Fruit fly (Drosophila melanogaster) whole organism, embryonic: ENCODE measurements around the gene Cpr23B.

Source experiments
- Atf3 ChIP-seq: fragments of 200-800 bp; sonication (Bioruptor generic); optimal IDR thresholded peaks from 3 replicates; lab custom pipeline; 2016; ENCODE audit warnings: missing biosample characterization, missing genetic modification characterization
- B-H2 ChIP-seq: fragments of 200-800 bp; sonication (Bioruptor generic); optimal IDR thresholded peaks from 2 replicates; lab custom pipeline; 2018; ENCODE audit warnings: missing biosample characterization, mild to moderate bottlenecking, missing genetic modification characterization
- Bdp1 ChIP-seq: fragments of 200-800 bp; sonication (Bioruptor generic); optimal IDR thresholded peaks from 3 replicates; lab custom pipeline; 2016; ENCODE audit warnings: missing biosample characterization, missing genetic modification characterization
- CG10267 ChIP-seq: fragments of 200-800 bp; sonication (Bioruptor generic); optimal IDR thresholded peaks from 2 replicates; lab custom pipeline; 2018; ENCODE audit warnings: missing biosample characterization, mild to moderate bottlenecking, missing genetic modification characterization, moderate library complexity
- CG10321 ChIP-seq: fragments of 200-800 bp; sonication (Bioruptor generic); IDR thresholded peaks from 2 replicates; pipeline ENCODE4 v1.3.6; 2022; ENCODE audit warnings: missing biosample characterization, missing genetic modification characterization
- CG10565 ChIP-seq: fragments of 200-800 bp; sonication (Bioruptor generic); optimal IDR thresholded peaks from 3 replicates; lab custom pipeline; 2016; ENCODE audit warnings: missing biosample characterization, mild to moderate bottlenecking, missing genetic modification characterization
- CG11247 ChIP-seq: fragments of 200-800 bp; sonication (Bioruptor generic); IDR thresholded peaks from 2 replicates; pipeline ENCODE4 v1.3.6; 2022; ENCODE audit warnings: missing biosample characterization, missing genetic modification characterization
- CG11398 ChIP-seq: fragments of 200-800 bp; sonication (Bioruptor generic); optimal IDR thresholded peaks from 2 replicates; lab custom pipeline; 2016; ENCODE audit warnings: missing biosample characterization, missing genetic modification characterization
- CG12769 ChIP-seq: fragments of 200-800 bp; sonication (Bioruptor generic); optimal IDR thresholded peaks from 2 replicates; lab custom pipeline; 2019; ENCODE audit warnings: missing biosample characterization, mild to moderate bottlenecking, missing genetic modification characterization, moderate library complexity
- CG13123 ChIP-seq: fragments of 200-800 bp; sonication (Bioruptor generic); optimal IDR thresholded peaks from 2 replicates; lab custom pipeline; 2016; ENCODE audit warnings: missing biosample characterization, missing genetic modification characterization
- CG17802 ChIP-seq: fragments of 200-800 bp; sonication (Bioruptor generic); optimal IDR thresholded peaks from 2 replicates; lab custom pipeline; 2018; ENCODE audit warnings: missing biosample characterization, mild to moderate bottlenecking, missing genetic modification characterization, moderate library complexity
- CG2120 ChIP-seq: fragments of 200-800 bp; sonication (Bioruptor generic); optimal IDR thresholded peaks from 3 replicates; lab custom pipeline; 2016; ENCODE audit warnings: missing biosample characterization, missing genetic modification characterization
- CG2199 ChIP-seq: fragments of 200-800 bp; sonication (Bioruptor generic); IDR thresholded peaks from 3 replicates; pipeline ENCODE4 v1.3.6; 2022; ENCODE audit warnings: missing biosample characterization, missing genetic modification characterization
- CG30020 ChIP-seq: fragments of 200-800 bp; optimal IDR thresholded peaks from 2 replicates; lab custom pipeline; 2019; ENCODE audit warnings: missing biosample characterization, mild to moderate bottlenecking, missing genetic modification characterization, moderate library complexity
- CG30403 ChIP-seq: fragments of 200-800 bp; sonication (Bioruptor generic); optimal IDR thresholded peaks from 3 replicates; lab custom pipeline; 2016; ENCODE audit warnings: missing biosample characterization, missing genetic modification characterization
- CG31441 ChIP-seq: fragments of 200-800 bp; sonication (Bioruptor generic); IDR thresholded peaks from 2 replicates; pipeline ENCODE4 v1.3.6; 2022; ENCODE audit warnings: missing biosample characterization, missing genetic modification characterization
- CG34376 ChIP-seq: fragments of 200-800 bp; sonication (Bioruptor generic); optimal IDR thresholded peaks from 2 replicates; lab custom pipeline; 2018; ENCODE audit warnings: missing biosample characterization, mild to moderate bottlenecking, missing genetic modification characterization
- CHES-1-like ChIP-seq: fragments of 200-800 bp; sonication (Bioruptor generic); optimal IDR thresholded peaks from 2 replicates; lab custom pipeline; 2016; ENCODE audit warnings: missing biosample characterization, missing genetic modification characterization
- D19B ChIP-seq: fragments of 200-800 bp; sonication (Bioruptor generic); optimal IDR thresholded peaks from 2 replicates; lab custom pipeline; 2017; ENCODE audit warnings: missing biosample characterization, mild to moderate bottlenecking, missing genetic modification characterization
- Dbx ChIP-seq: fragments of 200-800 bp; sonication (Bioruptor generic); IDR thresholded peaks from 3 replicates; pipeline ENCODE4 v1.3.6; 2022; ENCODE audit warnings: missing biosample characterization, missing genetic modification characterization
- Doc2 ChIP-seq: fragments of 200-800 bp; sonication (Bioruptor generic); IDR thresholded peaks from 2 replicates; pipeline ENCODE4 v1.3.6; 2022; ENCODE audit warnings: missing biosample characterization, missing genetic modification characterization
- ERR ChIP-seq: fragments of 200-800 bp; sonication (Bioruptor generic); optimal IDR thresholded peaks from 2 replicates; lab custom pipeline; 2016; ENCODE audit warnings: missing biosample characterization, missing genetic modification characterization
- Fer1 ChIP-seq: fragments of 200-800 bp; sonication (Bioruptor generic); optimal IDR thresholded peaks from 2 replicates; lab custom pipeline; 2017; ENCODE audit warnings: missing biosample characterization, mild to moderate bottlenecking, missing genetic modification characterization
- Gug ChIP-seq: fragments of 200-800 bp; sonication (Bioruptor generic); IDR thresholded peaks from 4 replicates; pipeline ENCODE4 v1.3.6; 2022; ENCODE audit warnings: missing biosample characterization, missing genetic modification characterization
- HLH54F ChIP-seq: fragments of 200-800 bp; sonication (Bioruptor generic); optimal IDR thresholded peaks from 3 replicates; lab custom pipeline; 2016; ENCODE audit warnings: missing biosample characterization, missing genetic modification characterization
- Hr39 ChIP-seq: fragments of >200 bp; optimal IDR thresholded peaks from 2 replicates; lab custom pipeline; 2017
- Kr ChIP-seq: fragments of 200-800 bp; sonication (Bioruptor generic); optimal IDR thresholded peaks from 2 replicates; lab custom pipeline; 2017; ENCODE audit warnings: missing biosample characterization, mild to moderate bottlenecking, missing genetic modification characterization
- MESR4 ChIP-seq: fragments of 200-800 bp; sonication (Bioruptor generic); optimal IDR thresholded peaks from 2 replicates; lab custom pipeline; 2018; ENCODE audit warnings: missing biosample characterization, mild to moderate bottlenecking, missing genetic modification characterization, moderate library complexity
- Mad ChIP-seq: fragments of 200-800 bp; sonication (Bioruptor generic); optimal IDR thresholded peaks from 2 replicates; lab custom pipeline; 2016; ENCODE audit warnings: missing biosample characterization, missing genetic modification characterization
- Med ChIP-seq: fragments of 200-800 bp; sonication (Bioruptor generic); peaks from one replicate; lab custom pipeline; 2016; ENCODE audit warnings: missing biosample characterization, missing genetic modification characterization, mild to moderate bottlenecking, inconsistent platforms, moderate library complexity
- Myb ChIP-seq: fragments of 200-800 bp; sonication (Bioruptor generic); optimal IDR thresholded peaks from 2 replicates; lab custom pipeline; 2016; ENCODE audit warnings: missing biosample characterization, missing genetic modification characterization
- Neu2 ChIP-seq: fragments of 200-800 bp; sonication (Bioruptor generic); optimal IDR thresholded peaks from 3 replicates; lab custom pipeline; 2016; ENCODE audit warnings: missing biosample characterization, missing genetic modification characterization, borderline replicate concordance
- Nf-YB ChIP-seq: fragments of 200-800 bp; sonication (Bioruptor generic); optimal IDR thresholded peaks from 3 replicates; lab custom pipeline; 2019; ENCODE audit warnings: missing biosample characterization, mild to moderate bottlenecking, missing genetic modification characterization, moderate library complexity
- Oaz ChIP-seq: fragments of 200-800 bp; sonication (Bioruptor generic); IDR thresholded peaks from 2 replicates; pipeline ENCODE4 v1.3.6; 2022; ENCODE audit warnings: missing biosample characterization, missing genetic modification characterization
- Scr ChIP-seq: fragments of 200-800 bp; sonication (Bioruptor generic); IDR thresholded peaks from 2 replicates; pipeline ENCODE4 v1.3.6; 2022; ENCODE audit warnings: missing biosample characterization, missing genetic modification characterization; ENCODE audit not compliant: partially characterized antibody
- Sry-β ChIP-seq: fragments of 200-800 bp; sonication (Bioruptor generic); optimal IDR thresholded peaks from 2 replicates; lab custom pipeline; 2018; ENCODE audit warnings: missing biosample characterization, mild to moderate bottlenecking, missing genetic modification characterization, moderate library complexity
- ara ChIP-seq: fragments of 200-800 bp; sonication (Bioruptor generic); IDR thresholded peaks from 2 replicates; pipeline ENCODE4 v1.3.6; 2022; ENCODE audit warnings: missing biosample characterization, missing genetic modification characterization
- az2 ChIP-seq: fragments of 200-800 bp; sonication (Bioruptor generic); optimal IDR thresholded peaks from 3 replicates; lab custom pipeline; 2016; ENCODE audit warnings: missing biosample characterization, missing genetic modification characterization
- cad ChIP-seq: fragments of >200 bp; optimal IDR thresholded peaks from 2 replicates; lab custom pipeline; 2017; ENCODE audit warnings: missing biosample characterization, missing genetic modification characterization
- chm ChIP-seq: fragments of 200-800 bp; sonication (Bioruptor generic); IDR thresholded peaks from 2 replicates; pipeline ENCODE4 v1.3.6; 2022; ENCODE audit warnings: missing biosample characterization, missing genetic modification characterization
- chn ChIP-seq: fragments of 200-800 bp; sonication (Bioruptor generic); optimal IDR thresholded peaks from 2 replicates; lab custom pipeline; 2016; ENCODE audit warnings: missing biosample characterization, missing genetic modification characterization
- eve ChIP-seq, 2 experiments: fragments of >200 bp; optimal IDR thresholded peaks; 2 replicates each; lab custom pipeline; 2017; ENCODE audit warnings: missing biosample characterization in 2 of 2, missing genetic modification characterization in 2 of 2
- hbn ChIP-seq: fragments of 200-800 bp; sonication (Bioruptor generic); IDR thresholded peaks from 2 replicates; pipeline ENCODE4 v1.3.6; 2022; ENCODE audit warnings: missing biosample characterization, missing genetic modification characterization; ENCODE audit not compliant: partially characterized antibody
- hth ChIP-seq: fragments of >200 bp; optimal IDR thresholded peaks from 2 replicates; lab custom pipeline; 2017; ENCODE audit warnings: inconsistent platforms
- kah ChIP-seq: fragments of 200-800 bp; sonication (Bioruptor generic); optimal IDR thresholded peaks from 2 replicates; lab custom pipeline; 2018; ENCODE audit warnings: missing biosample characterization, mild to moderate bottlenecking, missing genetic modification characterization
- lbe ChIP-seq: fragments of 200-800 bp; sonication (Bioruptor generic); optimal IDR thresholded peaks from 2 replicates; lab custom pipeline; 2016; ENCODE audit warnings: missing biosample characterization, mild to moderate bottlenecking, missing genetic modification characterization
- maf-S ChIP-seq: fragments of 200-800 bp; sonication (Bioruptor generic); optimal IDR thresholded peaks from 2 replicates; lab custom pipeline; 2016; ENCODE audit warnings: missing biosample characterization, missing genetic modification characterization
- psq ChIP-seq: fragments of 200-800 bp; sonication (Bioruptor generic); optimal IDR thresholded peaks from 2 replicates; lab custom pipeline; 2017; ENCODE audit warnings: missing biosample characterization, missing genetic modification characterization
- ranshi ChIP-seq: fragments of 200-800 bp; sonication (Bioruptor generic); IDR thresholded peaks from 2 replicates; pipeline ENCODE4 v1.3.6; 2022; ENCODE audit warnings: missing biosample characterization, missing genetic modification characterization
- repo ChIP-seq: fragments of 200-800 bp; sonication (Bioruptor generic); optimal IDR thresholded peaks from 2 replicates; lab custom pipeline; 2016; ENCODE audit warnings: missing biosample characterization, missing genetic modification characterization
- sens ChIP-seq: fragments of 200-800 bp; sonication (Bioruptor generic); peaks from one replicate; lab custom pipeline; 2016; ENCODE audit warnings: missing biosample characterization, missing genetic modification characterization
- trh ChIP-seq: fragments of 200-800 bp; sonication (Bioruptor generic); optimal IDR thresholded peaks from 2 replicates; lab custom pipeline; 2016; ENCODE audit warnings: missing biosample characterization, missing genetic modification characterization

The Cpr23B gene

DNA sequence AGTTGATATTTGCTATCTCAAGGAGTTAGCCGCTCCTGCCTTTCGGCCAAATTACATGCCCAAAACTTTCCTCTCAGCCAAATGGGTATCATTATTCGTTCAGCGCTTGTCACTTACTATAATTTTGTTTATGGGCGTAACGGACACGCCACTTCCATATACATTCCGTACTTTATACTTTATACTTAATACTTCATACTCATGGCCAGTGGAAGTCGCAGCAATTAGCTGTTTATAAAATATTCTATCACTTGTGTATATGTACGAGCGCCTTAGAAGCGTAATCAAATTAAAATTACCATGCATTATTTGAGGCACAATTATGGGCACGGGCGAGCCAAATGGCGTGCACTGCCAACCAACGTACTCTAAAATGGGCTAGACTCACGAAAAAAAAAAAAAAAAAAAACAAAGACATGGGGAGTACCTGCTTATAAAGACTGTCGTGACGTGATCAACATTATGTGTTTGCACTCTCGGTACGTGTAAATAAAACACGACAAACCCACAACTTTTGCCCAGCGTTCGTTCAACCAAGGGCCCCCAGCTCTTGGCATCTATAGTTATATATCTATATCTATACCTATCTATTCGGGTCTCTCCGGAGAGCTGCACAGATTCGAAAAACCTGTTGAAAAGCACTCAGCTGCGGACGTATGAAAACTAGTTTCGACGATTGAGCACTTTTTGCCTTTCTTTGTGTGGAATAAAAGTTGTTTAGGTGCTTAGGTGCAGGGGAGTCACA, 23.1 kb downstream of the Cpr23B start (continued):
- TF ChIP-seq az2 (no peak), kah (no peak), ERR (GFP tag; lab: Kevin White, UChicago) (no peak), Kr (no peak), Bdp1 (GFP tag; lab: Kevin White, UChicago) (no peak), CHES-1-like (no peak), B-H2 (GFP tag; lab: Kevin White, UChicago) (no peak), Dbx (GFP tag; lab: Robert Waterston, UW) (peak; percentile 7; the same call in 1 of the 3 replicates), D19B (GFP tag; lab: Kevin White, UChicago) (no peak), Myb (GFP tag; lab: Kevin White, UChicago) (no peak), maf-S (GFP tag; lab: Kevin White, UChicago) (no peak), MESR4 (no peak), CG30020 (tag; lab: Kevin White, UChicago) (no peak), CG2199 (GFP tag; lab: Robert Waterston, UW) (no peak; the same call in 1 of the 3 replicates), Scr (GFP tag; lab: Robert Waterston, UW) (no peak), HLH54F (GFP tag; lab: Kevin White, UChicago) (no peak), eve (GFP tag; optimal IDR thresholded peaks at IDR 0.05; lab: Kevin White, UChicago) (no peak), Oaz (no peak), Neu2 (no peak), CG17802 (no peak), Hr39 (lab: Kevin White, UChicago) (no peak), CG13123 (GFP tag; lab: Kevin White, UChicago) (no peak), lbe (GFP tag; lab: Kevin White, UChicago) (no peak), hbn (GFP tag; lab: Robert Waterston, UW) (no peak), ara (no peak), chm (GFP tag; lab: Robert Waterston, UW) (no peak), Atf3 (no peak), Doc2 (GFP tag; lab: Robert Waterston, UW) (no peak), Med (GFP tag; lab: Kevin White, UChicago) (peak; percentile 81), hth (lab: Kevin White, UChicago) (no peak), CG10565 (GFP tag; lab: Kevin White, UChicago) (no peak), CG2120 (GFP tag; lab: Kevin White, UChicago) (no peak), Sry-β (GFP tag; lab: Kevin White, UChicago) (no peak), Gug (GFP tag; lab: Robert Waterston, UW) (no peak), CG11398 (GFP tag; lab: Kevin White, UChicago) (no peak), Mad (no peak), Fer1 (peak; percentile 24), trh (GFP tag; lab: Kevin White, UChicago) (no peak), psq (GFP tag; lab: Kevin White, UChicago) (no peak), cad (GFP tag; lab: Kevin White, UChicago) (no peak), Nf-YB (no peak), sens (GFP tag; lab: Kevin White, UChicago) (peak; percentile 71), CG11247 (GFP tag; lab: Robert Waterston, UW) (no peak), CG31441 (GFP tag; lab: Robert Waterston, UW) (no peak), repo (GFP tag; lab: Kevin White, UChicago) (no peak), chn (GFP tag; lab: Kevin White, UChicago) (no peak), CG30403 (GFP tag; lab: Kevin White, UChicago) (no peak), ranshi (GFP tag; lab: Robert Waterston, UW) (no peak), CG34376 (GFP tag; lab: Kevin White, UChicago) (peak; percentile 38), CG10321 (GFP tag; lab: Robert Waterston, UW) (no peak), CG12769 (tag; lab: Kevin White, UChicago) (peak; percentile 45), CG10267 (tag; lab: Kevin White, UChicago) (no peak)
